Fruit fly (Drosophila melanogaster) S2 (cell line): ENCODE measurements around the gene Or85f.

Experiments
- CG8478 ChIP-seq: fragments of >200 bp; optimal IDR thresholded peaks from 2 replicates; lab custom pipeline; 2018
- CTCF ChIP-seq, 2 experiments: fragments of >200 bp; optimal IDR thresholded peaks; 2 replicates each; lab custom pipeline; 2018

dm6 chr3R:9349267-9349820, 48.6 kb upstream of the Or85f start:
- no peak for TF ChIP-seq CG8478
- no peak for TF ChIP-seq CTCF (optimal IDR thresholded peaks at IDR 0.05; lab: Kevin White, UChicago)
